Worm (Caenorhabditis elegans) whole organism, late embryonic: ENCODE results near the gene Y22F5A.11.
A peak's percentile ranks its signal among the peaks of the same experiment; 100 is the strongest.

ENCODE experiments used
- C38D4.7 ChIP-seq: fragments of 200-800 bp; sonication (Bioruptor generic); optimal IDR thresholded peaks from 2 replicates; lab custom pipeline; 2018; ENCODE audit warnings: mild to moderate bottlenecking, missing genetic modification characterization, moderate library complexity, missing compliant biosample characterization
- K09A11.1 ChIP-seq: sonication (generic microtip); optimal IDR thresholded peaks from 2 replicates; lab custom pipeline; 2017; ENCODE audit warnings: antibody characterized with exemption, mild to moderate bottlenecking, missing genetic modification characterization, missing compliant biosample characterization; ENCODE audit not compliant: insufficient read depth
- ahr-1 ChIP-seq: sonication (generic microtip); optimal IDR thresholded peaks from 2 replicates; lab custom pipeline; 2016; ENCODE audit warnings: missing genetic modification characterization, missing compliant biosample characterization
- ceh-14 ChIP-seq: sonication (generic microtip); optimal IDR thresholded peaks from 2 replicates; lab custom pipeline; 2016; ENCODE audit warnings: missing genotype, missing genetic modification characterization, missing compliant biosample characterization
- ceh-18 ChIP-seq: sonication (generic microtip); optimal IDR thresholded peaks from 2 replicates; lab custom pipeline; 2016; ENCODE audit warnings: missing genetic modification characterization, missing compliant biosample characterization
- ceh-22 ChIP-seq: sonication (generic microtip); optimal IDR thresholded peaks from 2 replicates; lab custom pipeline; 2017; ENCODE audit warnings: missing biosample characterization, missing genetic modification characterization
- ceh-30 ChIP-seq: fragments of 150-350 bp; optimal IDR thresholded peaks from 2 replicates; lab custom pipeline; 2014; ENCODE audit warnings: missing biosample characterization, missing genetic modification characterization
- ceh-6 ChIP-seq: fragments of 200-800 bp; sonication (Bioruptor generic); optimal IDR thresholded peaks from 2 replicates; lab custom pipeline; 2018; ENCODE audit warnings: mild to moderate bottlenecking, missing genetic modification characterization, missing compliant biosample characterization
- ceh-9 ChIP-seq: sonication (generic microtip); optimal IDR thresholded peaks from 2 replicates; lab custom pipeline; 2016; ENCODE audit warnings: mild to moderate bottlenecking, missing genetic modification characterization, inconsistent platforms, missing compliant biosample characterization
- che-1 ChIP-seq: sonication (generic microtip); optimal IDR thresholded peaks from 2 replicates; lab custom pipeline; 2016; ENCODE audit warnings: mild to moderate bottlenecking, missing genetic modification characterization, missing compliant biosample characterization
- dmd-4 ChIP-seq: sonication (generic microtip); optimal IDR thresholded peaks from 2 replicates; lab custom pipeline; 2016; ENCODE audit warnings: borderline replicate concordance, missing genetic modification characterization, missing compliant biosample characterization
- dve-1 ChIP-seq: sonication (generic microtip); optimal IDR thresholded peaks from 2 replicates; lab custom pipeline; 2017; ENCODE audit warnings: antibody characterized with exemption, mild to moderate bottlenecking, missing genetic modification characterization, missing compliant biosample characterization
- elt-2 ChIP-seq: sonication (generic microtip); optimal IDR thresholded peaks from 2 replicates; lab custom pipeline; 2016; ENCODE audit warnings: missing genetic modification reagents, missing genetic modification characterization, missing compliant biosample characterization
- elt-4 ChIP-seq: sonication (generic microtip); optimal IDR thresholded peaks from 2 replicates; lab custom pipeline; 2016; ENCODE audit warnings: missing genetic modification characterization, missing compliant biosample characterization
- ets-4 ChIP-seq: sonication (generic microtip); optimal IDR thresholded peaks from 2 replicates; lab custom pipeline; 2016; ENCODE audit warnings: missing genetic modification characterization, missing compliant biosample characterization
- eyg-1 ChIP-seq: sonication (generic microtip); optimal IDR thresholded peaks from 2 replicates; lab custom pipeline; 2016; ENCODE audit warnings: missing genotype, missing genetic modification characterization, missing compliant biosample characterization
- fax-1 ChIP-seq: sonication (generic microtip); optimal IDR thresholded peaks from 2 replicates; lab custom pipeline; 2016; ENCODE audit warnings: missing genotype, missing genetic modification characterization, missing compliant biosample characterization
- fkh-6 ChIP-seq: sonication (generic microtip); optimal IDR thresholded peaks from 2 replicates; lab custom pipeline; 2016; ENCODE audit warnings: missing genetic modification characterization, missing compliant biosample characterization
- gmeb-2 ChIP-seq: sonication (generic microtip); optimal IDR thresholded peaks from 2 replicates; lab custom pipeline; 2016; ENCODE audit warnings: missing genetic modification characterization, inconsistent platforms, missing compliant biosample characterization
- hlh-15 ChIP-seq: sonication (generic microtip); optimal IDR thresholded peaks from 2 replicates; lab custom pipeline; 2016; ENCODE audit warnings: missing genetic modification characterization, missing compliant biosample characterization
- hlh-6 ChIP-seq: sonication (generic microtip); optimal IDR thresholded peaks from 2 replicates; lab custom pipeline; 2016; ENCODE audit warnings: missing genotype, missing genetic modification characterization, missing compliant biosample characterization
- hlh-8 ChIP-seq: sonication (generic microtip); optimal IDR thresholded peaks from 2 replicates; lab custom pipeline; 2016; ENCODE audit warnings: missing genotype, missing genetic modification characterization, missing compliant biosample characterization
- lim-6 ChIP-seq: sonication (generic microtip); optimal IDR thresholded peaks from 2 replicates; lab custom pipeline; 2016; ENCODE audit warnings: missing genetic modification characterization, missing compliant biosample characterization
- lin-11 ChIP-seq: fragments of 200-800 bp; sonication (Bioruptor generic); optimal IDR thresholded peaks from 2 replicates; lab custom pipeline; 2018; ENCODE audit warnings: mild to moderate bottlenecking, missing genetic modification characterization, missing compliant biosample characterization
- nfya-1 ChIP-seq: sonication (generic microtip); optimal IDR thresholded peaks from 2 replicates; lab custom pipeline; 2017; ENCODE audit warnings: missing genetic modification characterization, mild to moderate bottlenecking, missing compliant biosample characterization, antibody characterized with exemption, moderate library complexity
- pat-9 ChIP-seq: fragments of 200-800 bp; sonication (Bioruptor generic); optimal IDR thresholded peaks from 2 replicates; lab custom pipeline; 2018; ENCODE audit warnings: mild to moderate bottlenecking, missing genetic modification characterization, moderate library complexity, missing compliant biosample characterization
- pax-1 ChIP-seq: fragments of 150-350 bp; optimal IDR thresholded peaks from 2 replicates; lab custom pipeline; 2014; ENCODE audit warnings: missing biosample characterization, missing genetic modification characterization
- pha-2 ChIP-seq: sonication (generic microtip); optimal IDR thresholded peaks from 2 replicates; lab custom pipeline; 2017; ENCODE audit warnings: mild to moderate bottlenecking, missing genetic modification characterization, missing compliant biosample characterization
- pros-1 ChIP-seq: fragments of 150-350 bp; optimal IDR thresholded peaks from 2 replicates; lab custom pipeline; 2014; ENCODE audit warnings: missing biosample characterization, missing genetic modification reagents, missing genetic modification characterization
- rnt-1 ChIP-seq: sonication (generic microtip); optimal IDR thresholded peaks from 2 replicates; lab custom pipeline; 2016; ENCODE audit warnings: missing genetic modification characterization, missing compliant biosample characterization
- sox-2 ChIP-seq: fragments of 200-800 bp; sonication (Bioruptor generic); IDR thresholded peaks from 2 replicates; pipeline ENCODE4 v1.3.6; 2022; ENCODE audit warnings: missing genetic modification reagents, missing genetic modification characterization, missing compliant biosample characterization
- syd-9 ChIP-seq: sonication (generic microtip); optimal IDR thresholded peaks from 2 replicates; lab custom pipeline; 2016; ENCODE audit warnings: mild to moderate bottlenecking, missing genetic modification characterization, moderate library complexity, missing compliant biosample characterization
- ttx-3 ChIP-seq: sonication (generic microtip); optimal IDR thresholded peaks from 2 replicates; lab custom pipeline; 2016; ENCODE audit warnings: missing genetic modification reagents, missing genetic modification characterization, missing compliant biosample characterization
- unc-42 ChIP-seq: sonication (generic microtip); optimal IDR thresholded peaks from 2 replicates; lab custom pipeline; 2016; ENCODE audit warnings: missing genotype, missing genetic modification characterization, missing compliant biosample characterization
- unc-55 ChIP-seq: sonication (generic microtip); optimal IDR thresholded peaks from 2 replicates; lab custom pipeline; 2017; ENCODE audit warnings: missing biosample characterization, missing genetic modification reagents, missing genetic modification characterization
- unc-86 ChIP-seq: sonication (generic microtip); optimal IDR thresholded peaks from 2 replicates; lab custom pipeline; 2016; ENCODE audit warnings: missing genetic modification characterization, missing compliant biosample characterization
- zip-5 ChIP-seq: sonication (generic microtip); optimal IDR thresholded peaks from 2 replicates; lab custom pipeline; 2016; ENCODE audit warnings: missing genetic modification characterization, missing compliant biosample characterization
- ztf-16 ChIP-seq: sonication (generic microtip); optimal IDR thresholded peaks from 2 replicates; lab custom pipeline; 2017; ENCODE audit warnings: missing genetic modification characterization, missing compliant biosample characterization

The Y22F5A.11 gene

ce11 chrV:10260460-10260859 lies 15.0 kb downstream of the Y22F5A.11 start, which contains the start of gene sri-18:
TSS of gene sri-18 (minus strand) at chrV:10260560.
- TF ChIP-seq elt-4 (tag; lab: Kevin White, UChicago) = no peak
- TF ChIP-seq che-1 = no peak
- TF ChIP-seq unc-42 (tag; lab: Kevin White, UChicago) = no peak
- TF ChIP-seq eyg-1 (tag; lab: Kevin White, UChicago) = no peak
- no peak for TF ChIP-seq K09A11.1
- no peak for TF ChIP-seq ceh-6
- TF ChIP-seq ceh-9 (tag; lab: Kevin White, UChicago) = no peak
- no peak for TF ChIP-seq pros-1
- no peak for TF ChIP-seq ceh-30 (tag; lab: Kevin White, UChicago)
- no peak for TF ChIP-seq lim-6 (tag; lab: Kevin White, UChicago)
- TF ChIP-seq fax-1 (tag; lab: Kevin White, UChicago) = no peak

ce11 chrV:10256050-10256449 lies 19.4 kb downstream of the Y22F5A.11 start, which contains the start of gene nhr-232:
TSS of gene nhr-232 (plus strand) at chrV:10256170.
- TF ChIP-seq elt-2 (peak; percentile 62), sox-2 (GFP tag; lab: Robert Waterston, UW) (no peak)

ce11 chrV:10255005-10255472 lies 20.4 kb downstream of the Y22F5A.11 start, which contains the start of gene rop-1:
TSS of gene rop-1 (minus strand) at chrV:10255055.
- no peak for TF ChIP-seq ttx-3
- TF ChIP-seq syd-9 (tag; lab: Kevin White, UChicago) = no peak
- TF ChIP-seq ceh-6 = no peak
- TF ChIP-seq lim-6 (tag; lab: Kevin White, UChicago) = no peak
- TF ChIP-seq elt-2 = no peak

DNA sequence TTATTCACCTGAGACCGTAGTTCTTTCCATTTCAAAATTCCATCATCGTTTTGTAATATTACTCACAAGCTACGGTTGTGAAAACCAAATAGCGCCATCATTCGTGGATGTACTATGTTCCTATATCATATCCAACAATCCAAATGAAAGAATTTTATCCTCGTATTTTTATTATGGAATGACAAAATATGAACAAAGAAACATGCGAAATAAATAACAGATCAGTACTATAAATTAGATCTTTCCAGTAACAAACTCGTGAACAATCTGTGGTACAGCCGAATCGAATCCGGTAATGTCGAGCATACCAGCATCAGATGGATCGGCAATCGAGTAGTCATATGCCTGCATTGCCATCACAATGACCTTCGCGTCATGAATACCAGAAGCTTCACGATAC lies 22.8 kb downstream of the Y22F5A.11 start:
- TF ChIP-seq pax-1 (no peak), rnt-1 (tag; lab: Kevin White, UChicago) (no peak), pha-2 (no peak), nfya-1 (tag; lab: Kevin White, UChicago) (no peak), ceh-22 (no peak), ceh-14 (tag; lab: Kevin White, UChicago) (no peak), sox-2 (GFP tag; lab: Robert Waterston, UW) (no peak), ceh-18 (tag; lab: Kevin White, UChicago) (no peak), ets-4 (no peak), hlh-15 (tag; lab: Kevin White, UChicago) (no peak), unc-86 (no peak), dve-1 (tag; lab: Kevin White, UChicago) (no peak), fkh-6 (tag; lab: Kevin White, UChicago) (no peak), pros-1 (no peak), C38D4.7 (GFP tag; lab: Kevin White, UChicago) (no peak), fax-1 (tag; lab: Kevin White, UChicago) (no peak), lin-11 (tag; lab: Kevin White, UChicago) (no peak), hlh-8 (tag; lab: Kevin White, UChicago) (no peak), zip-5 (no peak), dmd-4 (tag; lab: Kevin White, UChicago) (no peak)

- TF ChIP-seq gmeb-2 (tag; lab: Kevin White, UChicago) (no peak), hlh-6 (tag; lab: Kevin White, UChicago) (no peak), fax-1 (tag; lab: Kevin White, UChicago) (no peak), nfya-1 (tag; lab: Kevin White, UChicago) (no peak), rnt-1 (tag; lab: Kevin White, UChicago) (no peak), ztf-16 (tag; lab: Kevin White, UChicago) (no peak), pat-9 (tag; lab: Kevin White, UChicago) (no peak), ahr-1 (tag; lab: Kevin White, UChicago) (no peak), ceh-22 (no peak), ceh-6 (no peak), unc-55 (GFP tag; lab: Kevin White, UChicago) (no peak)
Observed at ce11 chrV:10249515-10249914, 25.9 kb downstream of the Y22F5A.11 start.
